Worm (Caenorhabditis elegans): ENCODE results near the gene srd-19.

DNA sequence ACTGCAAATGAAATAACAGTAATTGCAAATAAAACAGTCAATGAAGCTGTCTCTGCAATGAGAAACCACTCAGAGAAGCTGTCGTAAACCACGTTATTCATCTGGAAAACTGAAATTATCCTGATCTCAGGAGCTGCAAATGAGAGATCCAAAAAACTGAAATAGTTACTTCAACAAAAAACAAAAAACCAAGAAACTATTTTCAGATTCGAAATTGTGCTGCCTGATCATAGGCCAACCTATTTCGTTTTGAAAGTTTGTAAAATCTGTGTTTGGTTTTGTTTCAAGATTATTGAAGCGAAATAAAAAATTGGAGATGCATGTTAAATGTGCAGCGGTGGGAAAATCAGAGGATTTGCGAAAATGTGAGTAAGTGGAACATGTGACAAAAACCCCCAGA, 7.9 kb downstream of the srd-19 start, which contains the start of gene srv-8:
- TF ChIP-seq nhr-2 (tag; optimal IDR thresholded peaks at IDR 0.05) (no peak), lsy-2 (tag; optimal IDR thresholded peaks at IDR 0.05) (no peak), ztf-11 (tag; optimal IDR thresholded peaks at IDR 0.05) (no peak)
